Fruit fly (Drosophila melanogaster) whole organism, embryonic: ENCODE data around the gene CG11294.

Experiments used
- Atf3 ChIP-seq: fragments of 200-800 bp; sonication (Bioruptor generic); optimal IDR thresholded peaks from 3 replicates; lab custom pipeline; 2016; ENCODE audit warnings: missing biosample characterization, missing genetic modification characterization
- CG10979 ChIP-seq: fragments of 200-800 bp; sonication (Bioruptor generic); optimal IDR thresholded peaks from 2 replicates; lab custom pipeline; 2018; ENCODE audit warnings: missing biosample characterization, mild to moderate bottlenecking, missing genetic modification characterization, moderate library complexity
- CG12155 ChIP-seq: fragments of 200-800 bp; sonication (Bioruptor generic); optimal IDR thresholded peaks from 3 replicates; lab custom pipeline; 2016; ENCODE audit warnings: missing biosample characterization, missing genetic modification characterization
- CG14860 ChIP-seq: fragments of 200-800 bp; sonication (Bioruptor generic); IDR thresholded peaks from 3 replicates; pipeline ENCODE4 v1.3.6; 2022; ENCODE audit warnings: missing biosample characterization, missing genetic modification characterization; ENCODE audit not compliant: partially characterized antibody
- CG16813 ChIP-seq: fragments of 200-800 bp; sonication (Bioruptor generic); IDR thresholded peaks from 3 replicates; pipeline ENCODE4 v1.3.6; 2022; ENCODE audit warnings: missing biosample characterization, missing genetic modification characterization; ENCODE audit not compliant: partially characterized antibody
- CG17361 ChIP-seq: fragments of 200-800 bp; sonication (Bioruptor generic); IDR thresholded peaks from 3 replicates; pipeline ENCODE4 v1.3.6; 2022; ENCODE audit warnings: missing biosample characterization, missing genetic modification characterization
- CG17568 ChIP-seq: fragments of 200-800 bp; sonication (Bioruptor generic); optimal IDR thresholded peaks from 2 replicates; lab custom pipeline; 2018; ENCODE audit warnings: missing biosample characterization, mild to moderate bottlenecking, missing genetic modification characterization, moderate library complexity
- CG2116 ChIP-seq: fragments of 200-800 bp; sonication (Bioruptor generic); optimal IDR thresholded peaks from 3 replicates; lab custom pipeline; 2018; ENCODE audit warnings: missing biosample characterization, mild to moderate bottlenecking, missing genetic modification characterization
- CG2199 ChIP-seq: fragments of 200-800 bp; sonication (Bioruptor generic); IDR thresholded peaks from 3 replicates; pipeline ENCODE4 v1.3.6; 2022; ENCODE audit warnings: missing biosample characterization, missing genetic modification characterization
- CG31224 ChIP-seq: fragments of 200-800 bp; sonication (Bioruptor generic); IDR thresholded peaks from 2 replicates; pipeline ENCODE4 v1.3.6; 2022; ENCODE audit warnings: missing biosample characterization, missing genetic modification characterization
- CG32767 ChIP-seq: fragments of 200-800 bp; sonication (Bioruptor generic); IDR thresholded peaks from 2 replicates; pipeline ENCODE4 v1.3.6; 2022; ENCODE audit warnings: missing biosample characterization, missing genetic modification characterization
- CG3838 ChIP-seq: fragments of 200-800 bp; sonication (Bioruptor generic); optimal IDR thresholded peaks from 3 replicates; lab custom pipeline; 2016; ENCODE audit warnings: missing biosample characterization, missing genetic modification characterization
- CG4707 ChIP-seq: fragments of 200-800 bp; sonication (Bioruptor generic); optimal IDR thresholded peaks from 2 replicates; lab custom pipeline; 2018; ENCODE audit warnings: missing biosample characterization, mild to moderate bottlenecking, missing genetic modification characterization, moderate library complexity
- CG6765 ChIP-seq: fragments of 200-800 bp; sonication (Bioruptor generic); optimal IDR thresholded peaks from 3 replicates; lab custom pipeline; 2017; ENCODE audit warnings: missing biosample characterization, mild to moderate bottlenecking, missing genetic modification characterization
- CG7271 ChIP-seq: fragments of 200-800 bp; sonication (Bioruptor generic); optimal IDR thresholded peaks from 2 replicates; lab custom pipeline; 2018; ENCODE audit warnings: missing biosample characterization, mild to moderate bottlenecking, missing genetic modification characterization, moderate library complexity
- CG7928 ChIP-seq: fragments of 200-800 bp; sonication (Bioruptor generic); optimal IDR thresholded peaks from 2 replicates; lab custom pipeline; 2017; ENCODE audit warnings: missing biosample characterization, mild to moderate bottlenecking, missing genetic modification characterization
- CG9727 ChIP-seq: fragments of 200-800 bp; sonication (Bioruptor generic); optimal IDR thresholded peaks from 3 replicates; lab custom pipeline; 2017; ENCODE audit warnings: missing biosample characterization, mild to moderate bottlenecking, missing genetic modification characterization
- Camta ChIP-seq: fragments of 200-800 bp; sonication (Bioruptor generic); optimal IDR thresholded peaks from 2 replicates; lab custom pipeline; 2016; ENCODE audit warnings: missing biosample characterization, missing genetic modification characterization
- Dref ChIP-seq: fragments of 200-800 bp; sonication (Bioruptor generic); IDR thresholded peaks from 2 replicates; pipeline ENCODE4 v1.3.6; 2022; ENCODE audit warnings: missing biosample characterization, missing genetic modification characterization
- H15 ChIP-seq: fragments of 200-800 bp; sonication (Bioruptor generic); IDR thresholded peaks from 3 replicates; pipeline ENCODE4 v1.3.6; 2022; ENCODE audit warnings: missing biosample characterization, missing genetic modification characterization
- Hr39 ChIP-seq: fragments of >200 bp; optimal IDR thresholded peaks from 2 replicates; lab custom pipeline; 2017
- Meics ChIP-seq: fragments of 200-800 bp; sonication (Bioruptor generic); optimal IDR thresholded peaks from 2 replicates; lab custom pipeline; 2017; ENCODE audit warnings: missing biosample characterization, mild to moderate bottlenecking, missing genetic modification characterization
- Nf-YB ChIP-seq: fragments of 200-800 bp; sonication (Bioruptor generic); optimal IDR thresholded peaks from 3 replicates; lab custom pipeline; 2019; ENCODE audit warnings: missing biosample characterization, mild to moderate bottlenecking, missing genetic modification characterization, moderate library complexity
- Ravus ChIP-seq: fragments of 200-800 bp; sonication (Bioruptor generic); IDR thresholded peaks from 2 replicates; pipeline ENCODE4 v1.3.6; 2022; ENCODE audit warnings: missing biosample characterization, missing genetic modification characterization
- Scr ChIP-seq: fragments of 200-800 bp; sonication (Bioruptor generic); IDR thresholded peaks from 2 replicates; pipeline ENCODE4 v1.3.6; 2022; ENCODE audit warnings: missing biosample characterization, missing genetic modification characterization; ENCODE audit not compliant: partially characterized antibody
- Side ChIP-seq: fragments of 200-800 bp; sonication (Bioruptor generic); optimal IDR thresholded peaks from 2 replicates; lab custom pipeline; 2016; ENCODE audit warnings: missing biosample characterization, missing genetic modification characterization
- Xrp1 ChIP-seq: fragments of 200-800 bp; sonication (Bioruptor generic); IDR thresholded peaks from 2 replicates; pipeline ENCODE4 v1.3.6; 2022; ENCODE audit warnings: missing biosample characterization, missing genetic modification characterization
- ap ChIP-seq: fragments of 200-800 bp; sonication (Bioruptor generic); IDR thresholded peaks from 2 replicates; pipeline ENCODE4 v1.3.6; 2022; ENCODE audit warnings: missing biosample characterization, missing genetic modification characterization
- ara ChIP-seq: fragments of 200-800 bp; sonication (Bioruptor generic); IDR thresholded peaks from 2 replicates; pipeline ENCODE4 v1.3.6; 2022; ENCODE audit warnings: missing biosample characterization, missing genetic modification characterization
- ash1 ChIP-seq: fragments of 200-800 bp; sonication (Bioruptor generic); optimal IDR thresholded peaks from 2 replicates; lab custom pipeline; 2018; ENCODE audit warnings: missing biosample characterization, mild to moderate bottlenecking, missing genetic modification characterization
- cad ChIP-seq: fragments of >200 bp; optimal IDR thresholded peaks from 2 replicates; lab custom pipeline; 2017; ENCODE audit warnings: missing biosample characterization, missing genetic modification characterization
- croc ChIP-seq: fragments of 200-800 bp; sonication (Bioruptor generic); conservative IDR thresholded peaks from 3 replicates; pipeline ENCODE4 v1.3.6; 2022; ENCODE audit warnings: missing biosample characterization, missing genetic modification characterization
- fd64A ChIP-seq: fragments of 200-800 bp; sonication (Bioruptor generic); optimal IDR thresholded peaks from 3 replicates; lab custom pipeline; 2018; ENCODE audit warnings: missing biosample characterization, mild to moderate bottlenecking, missing genetic modification characterization
- gce ChIP-seq: fragments of 200-800 bp; sonication (Bioruptor generic); IDR thresholded peaks from 3 replicates; pipeline ENCODE4 v1.3.6; 2022; ENCODE audit warnings: missing biosample characterization, missing genetic modification characterization
- hkb ChIP-seq, 2 experiments: fragments of 200-800 bp in 1 of 2; fragments of >200 bp in 1 of 2; sonication (Bioruptor generic) in 1 of 2; IDR thresholded peaks in 1 of 2; optimal IDR thresholded peaks in 1 of 2; 2 replicates each; pipeline versions ENCODE4 v1.3.6 to Lab custom; 2017 to 2022; ENCODE audit warnings: missing biosample characterization in 1 of 2, missing genetic modification characterization in 1 of 2
- hth ChIP-seq: fragments of >200 bp; optimal IDR thresholded peaks from 2 replicates; lab custom pipeline; 2017; ENCODE audit warnings: inconsistent platforms
- kay ChIP-seq: fragments of 200-800 bp; sonication (Bioruptor generic); optimal IDR thresholded peaks from 2 replicates; lab custom pipeline; 2016; ENCODE audit warnings: missing biosample characterization, missing genetic modification characterization
- luna ChIP-seq: fragments of 200-800 bp; sonication (Bioruptor generic); optimal IDR thresholded peaks from 2 replicates; lab custom pipeline; 2016; ENCODE audit warnings: missing biosample characterization, missing genetic modification characterization
- otp ChIP-seq: fragments of 200-800 bp; sonication (Bioruptor generic); IDR thresholded peaks from 3 replicates; pipeline ENCODE4, ENCODE4 v1.3.6; 2022; ENCODE audit warnings: missing biosample characterization, missing genetic modification characterization
- pho ChIP-seq: fragments of 200-800 bp; sonication (Bioruptor generic); optimal IDR thresholded peaks from 2 replicates; lab custom pipeline; 2016; ENCODE audit warnings: missing biosample characterization, missing genetic modification characterization
- sc ChIP-seq, 3 experiments: fragments of >200 bp in 2 of 3; fragments of 200-800 bp in 1 of 3; sonication (Bioruptor generic) in 1 of 3; optimal IDR thresholded peaks; 2 replicates in 2 of 3; 3 replicates in 1 of 3; lab custom pipeline; 2017; ENCODE audit warnings: mild to moderate bottlenecking in 1 of 3, missing biosample characterization in 1 of 3, missing genetic modification characterization in 1 of 3, missing genetic modification reagents in 1 of 3
- sd ChIP-seq: fragments of 200-800 bp; sonication (Bioruptor generic); optimal IDR thresholded peaks from 3 replicates; lab custom pipeline; 2018; ENCODE audit warnings: missing biosample characterization, mild to moderate bottlenecking, missing genetic modification characterization, moderate library complexity
- sens ChIP-seq: fragments of 200-800 bp; sonication (Bioruptor generic); peaks from one replicate; lab custom pipeline; 2016; ENCODE audit warnings: missing biosample characterization, missing genetic modification characterization
- so ChIP-seq: fragments of 200-800 bp; sonication (Bioruptor generic); IDR thresholded peaks from 3 replicates; pipeline ENCODE4 v1.3.6; 2022; ENCODE audit warnings: missing biosample characterization, missing genetic modification characterization
- ssp ChIP-seq: fragments of 200-800 bp; sonication (Bioruptor generic); IDR thresholded peaks from 2 replicates; pipeline ENCODE4 v1.3.6; 2022; ENCODE audit warnings: missing biosample characterization, missing genetic modification characterization
- trh ChIP-seq: fragments of 200-800 bp; sonication (Bioruptor generic); optimal IDR thresholded peaks from 2 replicates; lab custom pipeline; 2016; ENCODE audit warnings: missing biosample characterization, missing genetic modification characterization
- tup ChIP-seq: fragments of 200-800 bp; sonication (Bioruptor generic); optimal IDR thresholded peaks from 2 replicates; lab custom pipeline; 2016; ENCODE audit warnings: missing biosample characterization, mild to moderate bottlenecking, missing genetic modification characterization, moderate library complexity
- unc-4 ChIP-seq: fragments of 200-800 bp; sonication (Bioruptor generic); IDR thresholded peaks from 2 replicates; pipeline ENCODE4 v1.3.6; 2022; ENCODE audit warnings: missing biosample characterization, missing genetic modification characterization; ENCODE audit not compliant: partially characterized antibody
- vnd ChIP-seq: fragments of 200-800 bp; sonication (Bioruptor generic); IDR thresholded peaks from 3 replicates; pipeline ENCODE4 v1.3.6; 2022; ENCODE audit warnings: missing biosample characterization, missing genetic modification characterization; ENCODE audit not compliant: partially characterized antibody

The CG11294 gene

dm6 chrX:8656550-8657431, 36.6 kb downstream of the CG11294 start (continued):
- TF ChIP-seq CG31224 (GFP tag; lab: Robert Waterston, UW) (0 out of 2 replicates have a peak, but pooled peaks have one; percentile 21), luna (no peak), hth (no peak), sc (optimal IDR thresholded peaks at IDR 0.05; lab: Kevin White, UChicago) (no peak), sc (GFP tag; optimal IDR thresholded peaks at IDR 0.05; lab: Kevin White, UChicago) (peak; percentile 67), tup (no peak), Nf-YB (GFP tag; lab: Kevin White, UChicago) (peak; percentile 57), ara (GFP tag; lab: Robert Waterston, UW) (peak; percentile 91), CG7271 (peak; percentile 61), croc (GFP tag; lab: Robert Waterston, UW) (peak; percentile 69), CG17568 (GFP tag; lab: Kevin White, UChicago) (peak; percentile 23), CG10979 (peak; percentile 89), CG7928 (GFP tag; lab: Kevin White, UChicago) (no peak), Side (peak; percentile 55), trh (no peak), CG32767 (GFP tag; lab: Robert Waterston, UW) (no peak), hkb (optimal IDR thresholded peaks at IDR 0.05; lab: Kevin White, UChicago) (no peak), hkb (GFP tag; IDR thresholded peaks at IDR 0.05; lab: Robert Waterston, UW) (peak; percentile 64; the same call in 1 of the 2 replicates), cad (GFP tag; lab: Kevin White, UChicago) (no peak), CG12155 (peak; percentile 58), CG17361 (peak; percentile 86), vnd (GFP tag; lab: Robert Waterston, UW) (no peak), CG2199 (GFP tag; lab: Robert Waterston, UW) (no peak), CG16813 (GFP tag; lab: Robert Waterston, UW) (no peak), CG4707 (GFP tag; lab: Kevin White, UChicago) (peak; percentile 43), ap (GFP tag; lab: Robert Waterston, UW) (peak; percentile 54; the same call in 1 of the 2 replicates), otp (peak; percentile 78), Hr39 (lab: Kevin White, UChicago) (no peak), Meics (GFP tag; lab: Kevin White, UChicago) (peak; percentile 35), gce (GFP tag; lab: Robert Waterston, UW) (peak; percentile 60; the same call in 1 of the 3 replicates), Dref (GFP tag; lab: Robert Waterston, UW) (no peak), sens (peak; percentile 96), CG9727 (GFP tag; lab: Kevin White, UChicago) (peak; percentile 87), unc-4 (GFP tag; lab: Robert Waterston, UW) (no peak), sd (tag; lab: Kevin White, UChicago) (no peak), Ravus (GFP tag; lab: Robert Waterston, UW) (no peak; the same call in 1 of the 2 replicates), CG3838 (no peak), so (GFP tag; lab: Robert Waterston, UW) (peak; percentile 55; the same call in 1 of the 3 replicates), CG6765 (GFP tag; lab: Kevin White, UChicago) (no peak), CG2116 (GFP tag; lab: Kevin White, UChicago) (peak; percentile 27), kay (GFP tag; lab: Kevin White, UChicago) (no peak), CG14860 (GFP tag; lab: Robert Waterston, UW) (no peak), Camta (peak; percentile 69), Xrp1 (GFP tag; lab: Robert Waterston, UW) (peak; percentile 86), fd64A (GFP tag; lab: Kevin White, UChicago) (peak; percentile 52), H15 (GFP tag; lab: Robert Waterston, UW) (peak; percentile 58; the same call in 1 of the 3 replicates), pho (GFP tag; lab: Kevin White, UChicago) (no peak), ash1 (GFP tag; lab: Kevin White, UChicago) (no peak), ssp (GFP tag; lab: Robert Waterston, UW) (peak; percentile 44), Scr (GFP tag; lab: Robert Waterston, UW) (no peak), Atf3 (GFP tag; lab: Kevin White, UChicago) (peak; percentile 64)
